Worm (Caenorhabditis elegans) whole organism, L4 larva: ENCODE measurements around the gene T23B7.3.

Experiments
- daf-19 ChIP-seq: fragments of 200-800 bp; sonication (Bioruptor generic); conservative IDR thresholded peaks from 2 replicates; pipeline ENCODE4 v1.3.6; 2022; ENCODE audit warnings: missing genetic modification characterization, missing compliant biosample characterization
- mxl-3 ChIP-seq: fragments of 200-800 bp; sonication (Bioruptor generic); optimal IDR thresholded peaks from 2 replicates; lab custom pipeline; 2018; ENCODE audit warnings: mild to moderate bottlenecking, missing genetic modification characterization, missing compliant biosample characterization
- pha-4 ChIP-seq, 2 experiments: fragments of 150-350 bp in 1 of 2; fragments of 200-800 bp in 1 of 2; sonication (Bioruptor generic) in 1 of 2; IDR thresholded peaks in 1 of 2; optimal IDR thresholded peaks in 1 of 2; 2 replicates each; pipeline versions ENCODE4 v1.3.6 to Lab custom; 2014 to 2022; ENCODE audit warnings: missing genetic modification characterization in 2 of 2, missing genetic modification reagents in 2 of 2, missing biosample characterization in 1 of 2, missing compliant biosample characterization in 1 of 2
- spr-1 ChIP-seq: sonication (generic microtip); optimal IDR thresholded peaks from 2 replicates; lab custom pipeline; 2016; ENCODE audit warnings: mild to moderate bottlenecking, missing genetic modification characterization, missing compliant biosample characterization

ce11 chrII:4822610-4823009, 27.4 kb upstream of the T23B7.3 start:
- TF ChIP-seq spr-1 (no peak), mxl-3 (GFP tag; lab: Kevin White, UChicago) (no peak), daf-19 (GFP tag; lab: Robert Waterston, UW) (no peak), pha-4 (GFP tag; IDR thresholded peaks at IDR 0.05; lab: Robert Waterston, UW) (no peak), pha-4 (tag; optimal IDR thresholded peaks at IDR 0.05; lab: Kevin White, UChicago) (no peak)
